Worm (Caenorhabditis elegans): Measurements from ENCODE around the gene T01G5.7.

DNA sequence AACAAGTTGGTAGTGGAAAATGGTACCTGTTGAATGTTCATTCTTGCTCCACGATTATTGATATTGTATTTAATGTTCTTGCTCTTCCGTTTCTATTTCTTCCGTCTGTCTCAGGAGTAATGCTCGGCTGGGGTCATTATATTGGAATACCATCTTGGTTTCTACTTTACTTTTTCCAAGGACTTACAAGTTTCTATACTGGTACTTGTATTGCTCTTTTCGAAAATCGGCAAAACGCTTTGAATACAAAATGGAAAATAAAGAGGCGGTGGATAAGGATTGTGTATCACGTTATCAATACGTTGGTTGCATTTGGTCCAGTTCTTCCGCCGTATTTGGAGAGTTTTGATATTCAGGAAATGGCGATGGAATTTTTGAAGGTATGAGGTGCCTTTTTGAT is 40.2 kb downstream of the T01G5.7 start:
- TF ChIP-seq T22C8.4 (GFP tag; IDR thresholded peaks at IDR 0.05), result no peak
- TF ChIP-seq flt-1 (GFP tag; IDR thresholded peaks at IDR 0.05), result no peak
- no peak for TF ChIP-seq tab-1 (GFP tag; IDR thresholded peaks at IDR 0.05)
- TF ChIP-seq ztf-23 (GFP tag; IDR thresholded peaks at IDR 0.05), result no peak
- no peak for TF ChIP-seq med-1 (GFP tag; optimal IDR thresholded peaks at IDR 0.05; ENCODE audit: insufficient read depth)
- TF ChIP-seq cog-1 (tag; optimal IDR thresholded peaks at IDR 0.05), result no peak
- no peak for TF ChIP-seq klf-2 (GFP tag; conservative IDR thresholded peaks at IDR 0.05)
- no peak for TF ChIP-seq ztf-29 (GFP tag; IDR thresholded peaks at IDR 0.05)
